Worm (Caenorhabditis elegans) whole organism, early embryonic: ENCODE results near the gene R13A1.10.

ENCODE experiments used
- B0310.2 ChIP-seq: sonication (generic microtip); optimal IDR thresholded peaks from 2 replicates; lab custom pipeline; 2016; ENCODE audit warnings: mild to moderate bottlenecking, missing genetic modification characterization, missing compliant biosample characterization
- hmg-4 ChIP-seq: fragments of 200-800 bp; sonication (Bioruptor generic); optimal IDR thresholded peaks from 2 replicates; lab custom pipeline; 2018; ENCODE audit warnings: mild to moderate bottlenecking, missing genetic modification characterization, missing compliant biosample characterization
- hnd-1 ChIP-seq: sonication (generic microtip); optimal IDR thresholded peaks from 2 replicates; lab custom pipeline; 2016; ENCODE audit warnings: missing genetic modification characterization, missing compliant biosample characterization
- pes-1 ChIP-seq: fragments of 200-800 bp; sonication (Bioruptor generic); IDR thresholded peaks from 2 replicates; pipeline ENCODE4 v1.3.6; 2022; ENCODE audit warnings: missing genetic modification reagents, missing genetic modification characterization, missing compliant biosample characterization
- tbx-11 ChIP-seq: fragments of 200-800 bp; sonication (Bioruptor generic); IDR thresholded peaks from 2 replicates; pipeline ENCODE4 v1.3.6; 2022; ENCODE audit warnings: missing genetic modification characterization, missing compliant biosample characterization
- tra-4 ChIP-seq: sonication (generic microtip); optimal IDR thresholded peaks from 2 replicates; lab custom pipeline; 2017; ENCODE audit warnings: missing genetic modification characterization, missing compliant biosample characterization

ce11 chrIV:7235382-7235917 lies 8.5 kb upstream of the R13A1.10 start:
- TF ChIP-seq tbx-11 (GFP tag; lab: Robert Waterston, UW) = peak; percentile 45; the same call in 1 of the 2 replicates
- TF ChIP-seq tra-4 (tag; lab: Kevin White, UChicago) = no peak
- no peak for TF ChIP-seq hnd-1 (tag; lab: Kevin White, UChicago)
- no peak for TF ChIP-seq B0310.2 (tag; lab: Kevin White, UChicago)
- TF ChIP-seq pes-1 = no peak
- peak; percentile 73 for TF ChIP-seq hmg-4 (GFP tag; lab: Kevin White, UChicago)
